Worm (Caenorhabditis elegans) whole organism, L1 larva: ENCODE results near the gene cdk-4.

Source experiments
- C04F5.9 ChIP-seq: sonication (generic microtip); optimal IDR thresholded peaks from 2 replicates; lab custom pipeline; 2016; ENCODE audit warnings: missing genetic modification characterization, missing compliant biosample characterization
- C34B4.2 ChIP-seq: sonication (generic microtip); optimal IDR thresholded peaks from 2 replicates; lab custom pipeline; 2017; ENCODE audit warnings: mild to moderate bottlenecking, missing genetic modification characterization, missing compliant biosample characterization
- F16B12.6 ChIP-seq: fragments of 150-350 bp; optimal IDR thresholded peaks from 2 replicates; lab custom pipeline; 2014; ENCODE audit warnings: missing biosample characterization, missing genetic modification characterization
- aha-1 ChIP-seq: fragments of 150-350 bp; optimal IDR thresholded peaks from 2 replicates; lab custom pipeline; 2014; ENCODE audit warnings: missing biosample characterization, missing genetic modification characterization
- alr-1 ChIP-seq: fragments of 200-800 bp; sonication (Bioruptor generic); optimal IDR thresholded peaks from 2 replicates; lab custom pipeline; 2018; ENCODE audit warnings: borderline replicate concordance, mild to moderate bottlenecking, missing genetic modification characterization, missing compliant biosample characterization
- blmp-1 ChIP-seq: fragments of 150-350 bp; optimal IDR thresholded peaks from 2 replicates; lab custom pipeline; 2014; ENCODE audit warnings: missing biosample characterization, missing genetic modification characterization
- ceh-63 ChIP-seq: fragments of 200-800 bp; sonication (Bioruptor generic); optimal IDR thresholded peaks from 2 replicates; lab custom pipeline; 2018; ENCODE audit warnings: mild to moderate bottlenecking, missing genetic modification characterization, missing compliant biosample characterization
- ceh-90 ChIP-seq: sonication (generic microtip); optimal IDR thresholded peaks from 2 replicates; lab custom pipeline; 2016; ENCODE audit warnings: missing genetic modification characterization, missing compliant biosample characterization
- ces-1 ChIP-seq: fragments of 150-350 bp; optimal IDR thresholded peaks from 2 replicates; lab custom pipeline; 2014; ENCODE audit warnings: missing biosample characterization, missing genetic modification reagents, missing genetic modification characterization
- dpl-1 ChIP-seq, 3 experiments: fragments of 150-350 bp in 2 of 3; sonication (generic microtip) in 1 of 3; optimal IDR thresholded peaks; 2 replicates each; lab custom pipeline; 2014 to 2017; ENCODE audit warnings: missing biosample characterization in 3 of 3, missing genetic modification characterization in 3 of 3, missing genetic modification reagents in 3 of 3
- efl-3 ChIP-seq: fragments of 200-800 bp; sonication (Bioruptor generic); optimal IDR thresholded peaks from 2 replicates; lab custom pipeline; 2018; ENCODE audit warnings: mild to moderate bottlenecking, missing genetic modification characterization, missing compliant biosample characterization
- egl-13 ChIP-seq: sonication (generic microtip); optimal IDR thresholded peaks from 2 replicates; lab custom pipeline; 2016; ENCODE audit warnings: missing genotype, missing genetic modification reagents, missing genetic modification characterization, missing compliant biosample characterization
- elt-2 ChIP-seq: sonication (generic microtip); optimal IDR thresholded peaks from 2 replicates; lab custom pipeline; 2016; ENCODE audit warnings: missing genetic modification characterization, mild to moderate bottlenecking, inconsistent platforms, missing compliant biosample characterization, missing genetic modification reagents
- elt-3 ChIP-seq, 6 experiments: fragments of 150-350 bp in 1 of 6; sonication (generic microtip); optimal IDR thresholded peaks; 2 replicates each; lab custom pipeline; 2017 to 2018; ENCODE audit warnings: missing biosample characterization in 6 of 6, missing genetic modification characterization in 6 of 6, inconsistent platforms in 1 of 6
- ets-5 ChIP-seq: fragments of 200-800 bp; sonication (Bioruptor generic); IDR thresholded peaks from 2 replicates; pipeline ENCODE4 v1.3.6; 2022; ENCODE audit warnings: missing genetic modification characterization, missing compliant biosample characterization
- fkh-10 ChIP-seq: sonication (generic microtip); optimal IDR thresholded peaks from 2 replicates; lab custom pipeline; 2017; ENCODE audit warnings: missing biosample characterization, missing genetic modification reagents, missing genetic modification characterization
- fkh-4 ChIP-seq: sonication (generic microtip); optimal IDR thresholded peaks from 2 replicates; lab custom pipeline; 2016; ENCODE audit warnings: missing compliant biosample characterization, missing genetic modification characterization, borderline replicate concordance
- fkh-8 ChIP-seq: sonication (generic microtip); optimal IDR thresholded peaks from 2 replicates; lab custom pipeline; 2016; ENCODE audit warnings: mild to moderate bottlenecking, missing genetic modification characterization, missing compliant biosample characterization
- fos-1 ChIP-seq: fragments of 150-350 bp; optimal IDR thresholded peaks from 2 replicates; lab custom pipeline; 2014; ENCODE audit warnings: missing biosample characterization, missing genetic modification characterization
- grh-1 ChIP-seq: fragments of 200-800 bp; sonication (Bioruptor generic); IDR thresholded peaks from 2 replicates; pipeline ENCODE4 v1.3.6; 2022; ENCODE audit warnings: missing genetic modification reagents, missing genetic modification characterization, missing compliant biosample characterization
- hlh-17 ChIP-seq: fragments of 200-800 bp; sonication (Bioruptor generic); optimal IDR thresholded peaks from 2 replicates; lab custom pipeline; 2018; ENCODE audit warnings: missing genetic modification characterization, mild to moderate bottlenecking, missing compliant biosample characterization, moderate library complexity, borderline replicate concordance
- jun-1 ChIP-seq: fragments of 150-350 bp; optimal IDR thresholded peaks from 2 replicates; lab custom pipeline; 2014; ENCODE audit warnings: missing biosample characterization, missing genetic modification reagents, missing genetic modification characterization
- lin-13 ChIP-seq: fragments of 150-350 bp; optimal IDR thresholded peaks from 2 replicates; lab custom pipeline; 2014; ENCODE audit warnings: missing biosample characterization, missing genetic modification reagents, missing genetic modification characterization
- lin-14 ChIP-seq: fragments of 200-800 bp; sonication (Bioruptor generic); optimal IDR thresholded peaks from 2 replicates; lab custom pipeline; 2018; ENCODE audit warnings: mild to moderate bottlenecking, missing genetic modification characterization, moderate library complexity, missing compliant biosample characterization
- lin-15B ChIP-seq: fragments of 150-350 bp; sonication (generic microtip); optimal IDR thresholded peaks from 3 replicates; lab custom pipeline; 2014; ENCODE audit warnings: missing biosample characterization, missing genetic modification characterization
- lir-3 ChIP-seq: sonication (generic microtip); optimal IDR thresholded peaks from 2 replicates; lab custom pipeline; 2016; ENCODE audit warnings: mild to moderate bottlenecking, missing genetic modification characterization, moderate library complexity, missing compliant biosample characterization; ENCODE audit not compliant: poor library complexity
- mdl-1 ChIP-seq, 2 experiments: fragments of 150-350 bp; optimal IDR thresholded peaks; 2 replicates each; lab custom pipeline; 2014 to 2017; ENCODE audit warnings: missing biosample characterization in 2 of 2, missing genetic modification characterization in 2 of 2, inconsistent platforms in 1 of 2
- mef-2 ChIP-seq: fragments of 150-350 bp; optimal IDR thresholded peaks from 2 replicates; lab custom pipeline; 2014; ENCODE audit warnings: missing biosample characterization, missing genetic modification characterization
- mep-1 ChIP-seq: fragments of 150-350 bp; optimal IDR thresholded peaks from 2 replicates; lab custom pipeline; 2014; ENCODE audit warnings: missing biosample characterization, missing genetic modification characterization
- nhr-11 ChIP-seq: fragments of 150-350 bp; optimal IDR thresholded peaks from 2 replicates; lab custom pipeline; 2014; ENCODE audit warnings: missing biosample characterization, missing genetic modification characterization
- nhr-237 ChIP-seq: fragments of 150-350 bp; optimal IDR thresholded peaks from 2 replicates; lab custom pipeline; 2014; ENCODE audit warnings: missing biosample characterization, missing genetic modification characterization
- nhr-28 ChIP-seq: fragments of 150-350 bp; optimal IDR thresholded peaks from 2 replicates; lab custom pipeline; 2014; ENCODE audit warnings: missing biosample characterization, missing genetic modification characterization
- nhr-47 ChIP-seq: sonication (generic microtip); optimal IDR thresholded peaks from 2 replicates; lab custom pipeline; 2016; ENCODE audit warnings: mild to moderate bottlenecking, missing genetic modification characterization, moderate library complexity, missing compliant biosample characterization
- nhr-71 ChIP-seq: sonication (generic microtip); optimal IDR thresholded peaks from 2 replicates; lab custom pipeline; 2016; ENCODE audit warnings: mild to moderate bottlenecking, missing genetic modification characterization, moderate library complexity, missing compliant biosample characterization
- nhr-76 ChIP-seq: sonication (generic microtip); optimal IDR thresholded peaks from 2 replicates; lab custom pipeline; 2017; ENCODE audit warnings: missing biosample characterization, missing genetic modification characterization
- nhr-77 ChIP-seq: fragments of 150-350 bp; optimal IDR thresholded peaks from 2 replicates; lab custom pipeline; 2014; ENCODE audit warnings: missing biosample characterization, missing genetic modification characterization
- nhr-84 ChIP-seq: sonication (generic microtip); optimal IDR thresholded peaks from 2 replicates; lab custom pipeline; 2017; ENCODE audit warnings: missing biosample characterization, missing genetic modification characterization
- nhr-85 ChIP-seq: sonication (generic microtip); peaks from one replicate; lab custom pipeline; 2016; ENCODE audit warnings: missing genetic modification characterization, inconsistent platforms, missing compliant biosample characterization
- nhr-90 ChIP-seq: sonication (generic microtip); optimal IDR thresholded peaks from 2 replicates; lab custom pipeline; 2016; ENCODE audit warnings: mild to moderate bottlenecking, missing genetic modification characterization, missing compliant biosample characterization; ENCODE audit not compliant: poor library complexity
- pag-3 ChIP-seq: sonication (generic microtip); optimal IDR thresholded peaks from 2 replicates; lab custom pipeline; 2017; ENCODE audit warnings: missing genetic modification characterization, mild to moderate bottlenecking, missing compliant biosample characterization, antibody characterized with exemption, borderline replicate concordance; ENCODE audit not compliant: insufficient read depth
- pqm-1 ChIP-seq: sonication (generic microtip); optimal IDR thresholded peaks from 3 replicates; lab custom pipeline; 2017; ENCODE audit warnings: missing biosample characterization, missing genetic modification characterization
- rnt-1 ChIP-seq: sonication (generic microtip); optimal IDR thresholded peaks from 2 replicates; lab custom pipeline; 2016; ENCODE audit warnings: mild to moderate bottlenecking, missing genetic modification characterization, moderate library complexity, missing compliant biosample characterization
- snpc-4 ChIP-seq: fragments of 150-350 bp; optimal IDR thresholded peaks from 2 replicates; lab custom pipeline; 2014; ENCODE audit warnings: missing biosample characterization, missing genetic modification characterization
- sox-4 ChIP-seq: sonication (generic microtip); optimal IDR thresholded peaks from 2 replicates; lab custom pipeline; 2016; ENCODE audit warnings: missing genetic modification characterization, missing compliant biosample characterization
- sup-37 ChIP-seq: fragments of 200-800 bp; sonication (Bioruptor generic); optimal IDR thresholded peaks from 2 replicates; lab custom pipeline; 2018; ENCODE audit warnings: mild to moderate bottlenecking, missing genetic modification characterization, missing compliant biosample characterization
- swsn-7 ChIP-seq: sonication (generic microtip); optimal IDR thresholded peaks from 2 replicates; lab custom pipeline; 2016; ENCODE audit warnings: missing genetic modification characterization, missing compliant biosample characterization
- unc-30 ChIP-seq: sonication (generic microtip); optimal IDR thresholded peaks from 2 replicates; lab custom pipeline; 2017; ENCODE audit warnings: missing biosample characterization, missing genetic modification characterization
- xbp-1 ChIP-seq: sonication (generic microtip); optimal IDR thresholded peaks from 2 replicates; lab custom pipeline; 2016; ENCODE audit warnings: missing genetic modification characterization, missing compliant biosample characterization
- zag-1 ChIP-seq: fragments of 150-350 bp; optimal IDR thresholded peaks from 2 replicates; lab custom pipeline; 2014; ENCODE audit warnings: missing biosample characterization, missing genetic modification characterization
- zip-4 ChIP-seq: fragments of 200-800 bp; sonication (Bioruptor generic); optimal IDR thresholded peaks from 2 replicates; lab custom pipeline; 2018; ENCODE audit warnings: mild to moderate bottlenecking, missing genetic modification characterization, moderate library complexity, missing compliant biosample characterization
- ztf-4 ChIP-seq: fragments of 150-350 bp; optimal IDR thresholded peaks from 2 replicates; lab custom pipeline; 2014; ENCODE audit warnings: missing biosample characterization, missing genetic modification characterization

cdk-4 gene

ce11 chrX:13541335-13541734 lies 22.6 kb upstream of the cdk-4 start (continued):
- TF ChIP-seq elt-3 (tag; optimal IDR thresholded peaks at IDR 0.05; lab: Kevin White, UChicago) = peak in 4 of 6 experiments; percentile 6 to 71 (median 62)
- TF ChIP-seq elt-2 (tag; lab: Kevin White, UChicago) = no peak
- TF ChIP-seq sup-37 = no peak
- TF ChIP-seq snpc-4 = no peak
- no peak for TF ChIP-seq mef-2 (tag; lab: Kevin White, UChicago)
- TF ChIP-seq sox-4 (tag; lab: Kevin White, UChicago) = no peak
- no peak for TF ChIP-seq lin-13 (GFP tag; lab: Kevin White, UChicago)
- no peak for TF ChIP-seq lir-3 (tag; lab: Kevin White, UChicago)
- peak; percentile 64 for TF ChIP-seq nhr-71 (tag; lab: Kevin White, UChicago)
- no peak for TF ChIP-seq rnt-1 (tag; lab: Kevin White, UChicago)
- TF ChIP-seq hlh-17 (GFP tag; lab: Kevin White, UChicago) = no peak
- TF ChIP-seq zip-4 (GFP tag; lab: Kevin White, UChicago) = no peak
- no peak for TF ChIP-seq dpl-1 (GFP tag; optimal IDR thresholded peaks at IDR 0.05; lab: Kevin White, UChicago)
- TF ChIP-seq nhr-85 (tag; lab: Kevin White, UChicago) = peak; percentile 87
- no peak for TF ChIP-seq unc-30
- TF ChIP-seq aha-1 (tag; lab: Kevin White, UChicago) = no peak
- no peak for TF ChIP-seq nhr-28 (tag; lab: Kevin White, UChicago)
- TF ChIP-seq nhr-11 (tag; lab: Kevin White, UChicago) = no peak
- no peak for TF ChIP-seq ets-5 (GFP tag; lab: Robert Waterston, UW)
- TF ChIP-seq, all 84 proteins: peak for 17

- TF ChIP-seq nhr-76 (tag; lab: Kevin White, UChicago) (no peak), jun-1 (tag; lab: Kevin White, UChicago) (peak; percentile 24), pqm-1 (tag; lab: Kevin White, UChicago) (no peak), nhr-47 (tag; lab: Kevin White, UChicago) (peak; percentile 68), snpc-4 (no peak), F16B12.6 (tag; lab: Kevin White, UChicago) (no peak), ztf-4 (tag; lab: Kevin White, UChicago) (no peak), ces-1 (GFP tag; lab: Kevin White, UChicago) (no peak), nhr-77 (tag; lab: Kevin White, UChicago) (no peak), nhr-84 (tag; lab: Kevin White, UChicago) (no peak), mep-1 (tag; lab: Kevin White, UChicago) (peak; percentile 30), lin-13 (GFP tag; lab: Kevin White, UChicago) (no peak), nhr-90 (tag; lab: Kevin White, UChicago) (peak; percentile 77), xbp-1 (tag; lab: Kevin White, UChicago) (peak; percentile 39), zip-4 (GFP tag; lab: Kevin White, UChicago) (no peak), efl-3 (GFP tag; lab: Kevin White, UChicago) (peak; percentile 24), swsn-7 (tag; lab: Kevin White, UChicago) (peak; percentile 20), nhr-237 (tag; lab: Kevin White, UChicago) (no peak), C04F5.9 (tag; lab: Kevin White, UChicago) (no peak), mdl-1 (tag; optimal IDR thresholded peaks at IDR 0.05; lab: Kevin White, UChicago) (peak in 1 of 2 experiments; percentile 59), blmp-1 (tag; lab: Kevin White, UChicago) (peak; percentile 83), grh-1 (GFP tag; lab: Robert Waterston, UW) (peak; percentile 85), ceh-63 (GFP tag; lab: Kevin White, UChicago) (no peak), nhr-85 (tag; lab: Kevin White, UChicago) (peak; percentile 100), rnt-1 (tag; lab: Kevin White, UChicago) (peak; percentile 4), lin-14 (peak; percentile 87), fkh-10 (GFP tag; lab: Kevin White, UChicago) (no peak), C34B4.2 (tag; lab: Kevin White, UChicago) (no peak), nhr-28 (tag; lab: Kevin White, UChicago) (no peak), pag-3 (tag; lab: Kevin White, UChicago) (no peak), lin-15B (tag; lab: Kevin White, UChicago) (no peak), alr-1 (no peak), egl-13 (tag; lab: Kevin White, UChicago) (no peak), zag-1 (tag; lab: Kevin White, UChicago) (no peak), fkh-8 (tag; lab: Kevin White, UChicago) (no peak), fkh-4 (tag; lab: Kevin White, UChicago) (no peak), ceh-90 (tag; lab: Kevin White, UChicago) (no peak), fos-1 (tag; lab: Kevin White, UChicago) (no peak), mef-2 (tag; lab: Kevin White, UChicago) (no peak)
Measured at ce11 chrX:13539701-13540100, 21.0 kb upstream of the cdk-4 start.
